Worm (Caenorhabditis elegans) whole organism, mixed stage, embryonic: ENCODE data around the gene col-12.

ENCODE experiments used
- ceh-83 ChIP-seq: fragments of 200-800 bp; sonication (Bioruptor generic); optimal IDR thresholded peaks from 2 replicates; lab custom pipeline; 2018; ENCODE audit warnings: mild to moderate bottlenecking, missing genetic modification characterization, missing compliant biosample characterization
- ces-1 ChIP-seq: fragments of 150-350 bp; optimal IDR thresholded peaks from 2 replicates; lab custom pipeline; 2014; ENCODE audit warnings: missing biosample characterization, missing genetic modification reagents, missing genetic modification characterization
- cnd-1 ChIP-seq: fragments of 200-800 bp; sonication (Bioruptor generic); optimal IDR thresholded peaks from 2 replicates; lab custom pipeline; 2018; ENCODE audit warnings: mild to moderate bottlenecking, missing genetic modification characterization, missing compliant biosample characterization
- elt-3 ChIP-seq: fragments of 150-350 bp; optimal IDR thresholded peaks from 2 replicates; lab custom pipeline; 2014; ENCODE audit warnings: missing biosample characterization, missing genetic modification characterization
- ham-2 ChIP-seq: fragments of 200-800 bp; sonication (Bioruptor generic); optimal IDR thresholded peaks from 2 replicates; lab custom pipeline; 2018; ENCODE audit warnings: mild to moderate bottlenecking, missing genetic modification characterization, missing compliant biosample characterization
- lsy-2 ChIP-seq: fragments of 150-350 bp; optimal IDR thresholded peaks from 2 replicates; lab custom pipeline; 2014; ENCODE audit warnings: missing biosample characterization, missing genetic modification characterization
- mep-1 ChIP-seq: fragments of 150-350 bp; optimal IDR thresholded peaks from 2 replicates; lab custom pipeline; 2017; ENCODE audit warnings: missing biosample characterization, missing genetic modification reagents, missing genetic modification characterization, inconsistent platforms
- nhr-237 ChIP-seq: fragments of 150-350 bp; optimal IDR thresholded peaks from 2 replicates; lab custom pipeline; 2014; ENCODE audit warnings: missing biosample characterization, missing genetic modification characterization
- pha-4 ChIP-seq: fragments of 150-350 bp; optimal IDR thresholded peaks from 2 replicates; lab custom pipeline; 2018; ENCODE audit warnings: missing biosample characterization, missing genetic modification reagents, missing genetic modification characterization
- sptf-1 ChIP-seq: sonication (generic microtip); optimal IDR thresholded peaks from 2 replicates; lab custom pipeline; 2017; ENCODE audit warnings: mild to moderate bottlenecking, missing genetic modification characterization, moderate library complexity, missing compliant biosample characterization
- tbx-8 ChIP-seq: fragments of 200-800 bp; sonication (Bioruptor generic); optimal IDR thresholded peaks from 2 replicates; lab custom pipeline; 2018; ENCODE audit warnings: mild to moderate bottlenecking, missing genetic modification characterization, moderate library complexity, missing compliant biosample characterization
- unc-62 ChIP-seq: fragments of 150-350 bp; optimal IDR thresholded peaks from 2 replicates; lab custom pipeline; 2014; ENCODE audit warnings: missing biosample characterization, missing genetic modification reagents, missing genetic modification characterization

ce11 chrV:10398431-10398830 lies 26.6 kb downstream of the col-12 start, which contains the start of gene ugt-2:
- TF ChIP-seq ces-1 (GFP tag; lab: Kevin White, UChicago) (no peak), cnd-1 (tag; lab: Kevin White, UChicago) (no peak), mep-1 (tag; lab: Kevin White, UChicago) (no peak), sptf-1 (tag; lab: Kevin White, UChicago) (no peak), lsy-2 (no peak), elt-3 (tag; lab: Kevin White, UChicago) (no peak), ceh-83 (GFP tag; lab: Kevin White, UChicago) (no peak), pha-4 (tag; lab: Kevin White, UChicago) (no peak), nhr-237 (tag; lab: Kevin White, UChicago) (no peak), tbx-8 (no peak), ham-2 (GFP tag; lab: Kevin White, UChicago) (no peak), unc-62 (GFP tag; lab: Kevin White, UChicago) (no peak)
